Fruit fly (Drosophila melanogaster): Measurements from ENCODE around the gene Acsx3.

Gene Acsx3

dm6 chr3R:19799614-19800013, 18.6 kb downstream of the Acsx3 start:
- no peak for TF ChIP-seq CG17801 (GFP tag; optimal IDR thresholded peaks at IDR 0.05; ENCODE audit: partially characterized antibody)

- no peak for TF ChIP-seq CG17801 (GFP tag; optimal IDR thresholded peaks at IDR 0.05; ENCODE audit: partially characterized antibody)
These were observed 20.7 kb downstream of the Acsx3 start for dm6 chr3R:19801752-19802151.

- no peak for TF ChIP-seq CG17801 (GFP tag; optimal IDR thresholded peaks at IDR 0.05; ENCODE audit: partially characterized antibody)
These were observed 21.5 kb downstream of the Acsx3 start for dm6 chr3R:19802508-19802907.

- TF ChIP-seq CG17801 (GFP tag; optimal IDR thresholded peaks at IDR 0.05; ENCODE audit: partially characterized antibody), result no peak
These were observed 22.5 kb downstream of the Acsx3 start for dm6 chr3R:19803539-19803938.

dm6 chr3R:19804905-19805304, 23.9 kb downstream of the Acsx3 start:
- no peak for TF ChIP-seq CG17801 (GFP tag; optimal IDR thresholded peaks at IDR 0.05; ENCODE audit: partially characterized antibody)

dm6 chr3R:19807148-19807547, 26.1 kb downstream of the Acsx3 start:
- TF ChIP-seq CG17801 (GFP tag; optimal IDR thresholded peaks at IDR 0.05; ENCODE audit: partially characterized antibody), result no peak

dm6 chr3R:19807745-19808429, 26.8 kb downstream of the Acsx3 start:
- TF ChIP-seq CG17801 (GFP tag; optimal IDR thresholded peaks at IDR 0.05; ENCODE audit: partially characterized antibody), result no peak

- TF ChIP-seq CG17801 (GFP tag; optimal IDR thresholded peaks at IDR 0.05; ENCODE audit: partially characterized antibody), result no peak
These were observed 27.3 kb downstream of the Acsx3 start for dm6 chr3R:19808430-19808756.

- TF ChIP-seq CG17801 (GFP tag; optimal IDR thresholded peaks at IDR 0.05; ENCODE audit: partially characterized antibody), result no peak
These were observed 30.5 kb downstream of the Acsx3 start for dm6 chr3R:19811510-19811909.

- no peak for TF ChIP-seq CG17801 (GFP tag; optimal IDR thresholded peaks at IDR 0.05; ENCODE audit: partially characterized antibody)
These were observed 31.4 kb downstream of the Acsx3 start for dm6 chr3R:19812472-19812871.

dm6 chr3R:19813217-19813616, 32.2 kb downstream of the Acsx3 start:
- no peak for TF ChIP-seq CG17801 (GFP tag; optimal IDR thresholded peaks at IDR 0.05; ENCODE audit: partially characterized antibody)

- TF ChIP-seq CG17801 (GFP tag; optimal IDR thresholded peaks at IDR 0.05; ENCODE audit: partially characterized antibody), result no peak
These were observed 35.7 kb downstream of the Acsx3 start for dm6 chr3R:19816758-19817157.

- no peak for TF ChIP-seq CG17801 (GFP tag; optimal IDR thresholded peaks at IDR 0.05; ENCODE audit: partially characterized antibody)
These were observed 39.9 kb downstream of the Acsx3 start for dm6 chr3R:19820994-19821393.

dm6 chr3R:19822138-19822537, 41.1 kb downstream of the Acsx3 start:
- TF ChIP-seq CG17801 (GFP tag; optimal IDR thresholded peaks at IDR 0.05; ENCODE audit: partially characterized antibody), result no peak

- no peak for TF ChIP-seq CG17801 (GFP tag; optimal IDR thresholded peaks at IDR 0.05; ENCODE audit: partially characterized antibody)
These were observed 43.4 kb downstream of the Acsx3 start for dm6 chr3R:19824480-19824879.

- TF ChIP-seq CG17801 (GFP tag; optimal IDR thresholded peaks at IDR 0.05; ENCODE audit: partially characterized antibody), result no peak
These were observed 45.3 kb downstream of the Acsx3 start for dm6 chr3R:19826355-19826754.

dm6 chr3R:19826806-19827328, 45.8 kb downstream of the Acsx3 start:
- TF ChIP-seq CG17801 (GFP tag; optimal IDR thresholded peaks at IDR 0.05; ENCODE audit: partially characterized antibody), result no peak
